Worm (Caenorhabditis elegans): ENCODE measurements around the gene F46B6.6.

Gene F46B6.6

ce11 chrV:9786721-9787131, at the start of gene F46B6.6:
F46B6.6 (minus strand) TSS chrV:9786868.
- TF ChIP-seq tlf-1 (GFP tag; optimal IDR thresholded peaks at IDR 0.05) = peak; percentile 12
- TF ChIP-seq snpc-1.3 (tag; optimal IDR thresholded peaks at IDR 0.05; ENCODE audit: insufficient read depth) = no peak
- no peak for TF ChIP-seq ztf-26 (tag; optimal IDR thresholded peaks at IDR 0.05)
- TF ChIP-seq lin-54 (GFP tag; optimal IDR thresholded peaks at IDR 0.05) = peak; percentile 21
- TF ChIP-seq ekl-4 (GFP tag; IDR thresholded peaks at IDR 0.05) = peak; percentile 50; the same call in 1 of the 2 replicates
- no peak for TF ChIP-seq T07F8.4 (tag; optimal IDR thresholded peaks at IDR 0.05)
- no peak for TF ChIP-seq ceh-40 (GFP tag; IDR thresholded peaks at IDR 0.05)
- no peak for TF ChIP-seq dpff-1 (tag; optimal IDR thresholded peaks at IDR 0.05)
- TF ChIP-seq ztf-22 (GFP tag; optimal IDR thresholded peaks at IDR 0.05) = no peak
- no peak for TF ChIP-seq gei-17 (GFP tag; optimal IDR thresholded peaks at IDR 0.05)
- no peak for TF ChIP-seq ets-4 (GFP tag; optimal IDR thresholded peaks at IDR 0.05)
- no peak for TF ChIP-seq dox-1 (GFP tag; IDR thresholded peaks at IDR 0.05)
- TF ChIP-seq F52B5.7 (tag; optimal IDR thresholded peaks at IDR 0.05) = peak; percentile 53
- no peak for TF ChIP-seq K12H6.12 (tag; optimal IDR thresholded peaks at IDR 0.05)
- TF ChIP-seq D2030.7 (GFP tag; IDR thresholded peaks at IDR 0.05) = no peak
- TF ChIP-seq hmg-1.2 (GFP tag; IDR thresholded peaks at IDR 0.05) = peak; percentile 27; the same call in 1 of the 2 replicates
- TF ChIP-seq B0336.3 (GFP tag; IDR thresholded peaks at IDR 0.05) = peak; percentile 47; the same call in 1 of the 2 replicates
- TF ChIP-seq F49E8.2 (tag; optimal IDR thresholded peaks at IDR 0.05; ENCODE audit: insufficient read depth) = peak; percentile 53
- no peak for TF ChIP-seq F55B11.4 (tag; optimal IDR thresholded peaks at IDR 0.05; ENCODE audit: borderline replicate concordance, insufficient read depth)
- peak; percentile 22 for TF ChIP-seq nhr-27 (tag; optimal IDR thresholded peaks at IDR 0.05)
- TF ChIP-seq attf-3 (GFP tag; conservative IDR thresholded peaks at IDR 0.05) = no peak
- no peak for TF ChIP-seq mcd-1 (GFP tag; IDR thresholded peaks at IDR 0.05)
- TF ChIP-seq ama-1 (optimal IDR thresholded peaks at IDR 0.05) = peak; percentile 72
- TF ChIP-seq ama-1 (GFP tag; optimal IDR thresholded peaks at IDR 0.05) = peak; percentile 14 to 36
- TF ChIP-seq lsl-1 (GFP tag; optimal IDR thresholded peaks at IDR 0.05) = peak; percentile 12
- no peak for TF ChIP-seq ceh-79 (tag; optimal IDR thresholded peaks at IDR 0.05)
- TF ChIP-seq ceh-58 (GFP tag; IDR thresholded peaks at IDR 0.05) = no peak
- no peak for TF ChIP-seq nhr-90 (tag; optimal IDR thresholded peaks at IDR 0.05)
- TF ChIP-seq repo-1 (tag; optimal IDR thresholded peaks at IDR 0.05) = peak; percentile 92
- peak; percentile 3 for TF ChIP-seq B0035.1 (tag; optimal IDR thresholded peaks at IDR 0.05)
- TF ChIP-seq Y56A3A.18 (GFP tag; IDR thresholded peaks at IDR 0.05) = 0 out of 2 replicates have a peak, but pooled peaks have one; percentile 41
- TF ChIP-seq hmg-20 (GFP tag; IDR thresholded peaks at IDR 0.05) = no peak
- TF ChIP-seq F23B12.7 (tag; optimal IDR thresholded peaks at IDR 0.05; ENCODE audit: insufficient read depth) = no peak
- 0 out of 2 replicates have a peak, but pooled peaks have one; percentile 54 for TF ChIP-seq nfyb-1 (GFP tag; IDR thresholded peaks at IDR 0.05)
- no peak for TF ChIP-seq aptf-2 (GFP tag; conservative IDR thresholded peaks at IDR 0.05)
- TF ChIP-seq zfh-2 (GFP tag; conservative IDR thresholded peaks at IDR 0.05) = no peak
- TF ChIP-seq egl-18 (GFP tag; IDR thresholded peaks at IDR 0.05) = no peak
- TF ChIP-seq tbp1 (GFP tag; optimal IDR thresholded peaks at IDR 0.05) = peak; percentile 14
- no peak for TF ChIP-seq mes-4 (tag; optimal IDR thresholded peaks at IDR 0.05)
- no peak for TF ChIP-seq B0261.1 (tag; optimal IDR thresholded peaks at IDR 0.05)
- peak; percentile 46 for TF ChIP-seq atf-7 (tag; optimal IDR thresholded peaks at IDR 0.05)
- peak; percentile 11 for TF ChIP-seq snpc-1.1 (tag; optimal IDR thresholded peaks at IDR 0.05; ENCODE audit: insufficient read depth)
- peak; percentile 15 for TF ChIP-seq die-1 (tag; optimal IDR thresholded peaks at IDR 0.05)
- TF ChIP-seq let-526 (GFP tag; IDR thresholded peaks at IDR 0.05) = no peak
- TF ChIP-seq cebp-1 (GFP tag; IDR thresholded peaks at IDR 0.05) = no peak
- peak; percentile 54 for TF ChIP-seq cebp-1 (tag; optimal IDR thresholded peaks at IDR 0.05)
- no peak for TF ChIP-seq pha-4 (tag; optimal IDR thresholded peaks at IDR 0.05)
- TF ChIP-seq egrh-3 (GFP tag; IDR thresholded peaks at IDR 0.05) = no peak
- no peak for TF ChIP-seq akir-1 (GFP tag; optimal IDR thresholded peaks at IDR 0.05)

All from whole organism, young adult.